Worm (Caenorhabditis elegans) whole organism, midembryonic: Measurements from ENCODE around the gene taf-11.1.

Experiments
- T22C8.4 ChIP-seq: fragments of 200-800 bp; sonication (Bioruptor generic); IDR thresholded peaks from 2 replicates; pipeline ENCODE4 v1.3.6; 2022; ENCODE audit warnings: missing genetic modification characterization, missing compliant biosample characterization
- cog-1 ChIP-seq: sonication (generic microtip); optimal IDR thresholded peaks from 2 replicates; lab custom pipeline; 2016; ENCODE audit warnings: missing genetic modification characterization, missing compliant biosample characterization
- flt-1 ChIP-seq: fragments of 200-800 bp; sonication (Bioruptor generic); IDR thresholded peaks from 2 replicates; pipeline ENCODE4 v1.3.6; 2022; ENCODE audit warnings: missing genetic modification characterization, missing compliant biosample characterization
- klf-2 ChIP-seq: fragments of 200-800 bp; sonication (Bioruptor generic); conservative IDR thresholded peaks from 2 replicates; pipeline ENCODE4 v1.3.6; 2022; ENCODE audit warnings: missing genetic modification reagents, missing genetic modification characterization, missing compliant biosample characterization
- med-1 ChIP-seq: sonication (generic microtip); optimal IDR thresholded peaks from 2 replicates; lab custom pipeline; 2017; ENCODE audit warnings: missing genetic modification characterization, mild to moderate bottlenecking, missing compliant biosample characterization, antibody characterized with exemption, missing genetic modification reagents; ENCODE audit not compliant: insufficient read depth
- ref-1 ChIP-seq: fragments of 200-800 bp; sonication (Bioruptor generic); conservative IDR thresholded peaks from 2 replicates; pipeline ENCODE4 v1.3.6; 2022; ENCODE audit warnings: missing genetic modification reagents, missing genetic modification characterization, missing compliant biosample characterization
- tab-1 ChIP-seq: fragments of 200-800 bp; sonication (Bioruptor generic); IDR thresholded peaks from 2 replicates; pipeline ENCODE4 v1.3.6; 2022; ENCODE audit warnings: missing genetic modification characterization, missing compliant biosample characterization
- ztf-23 ChIP-seq: fragments of 200-800 bp; sonication (Bioruptor generic); IDR thresholded peaks from 2 replicates; pipeline ENCODE4 v1.3.6; 2022; ENCODE audit warnings: missing genetic modification reagents, missing genetic modification characterization, missing compliant biosample characterization
- ztf-29 ChIP-seq: fragments of 200-800 bp; sonication (Bioruptor generic); IDR thresholded peaks from 2 replicates; pipeline ENCODE4 v1.3.6; 2022; ENCODE audit warnings: missing genetic modification reagents, missing genetic modification characterization, missing compliant biosample characterization

Gene taf-11.1

ce11 chrX:4303200-4303599 lies 48.2 kb downstream of the taf-11.1 start:
- no peak for TF ChIP-seq klf-2 (GFP tag; lab: Robert Waterston, UW)
- no peak for TF ChIP-seq ztf-29
- TF ChIP-seq cog-1 (tag; lab: Kevin White, UChicago), result no peak
- no peak for TF ChIP-seq ztf-23 (GFP tag; lab: Robert Waterston, UW)
- no peak for TF ChIP-seq ref-1 (GFP tag; lab: Robert Waterston, UW)
- TF ChIP-seq T22C8.4, result no peak
- TF ChIP-seq flt-1 (GFP tag; lab: Robert Waterston, UW), result no peak
- no peak for TF ChIP-seq med-1 (GFP tag; lab: Kevin White, UChicago)
- TF ChIP-seq tab-1 (GFP tag; lab: Robert Waterston, UW), result no peak
